Worm (Caenorhabditis elegans) whole organism, L1 larva: ENCODE results near the gene M176.10.

Source experiments
- egl-27 ChIP-seq, 2 experiments: fragments of 150-350 bp in 1 of 2; sonication (generic microtip); optimal IDR thresholded peaks; 3 replicates each; lab custom pipeline; 2017 to 2018; ENCODE audit warnings: missing biosample characterization in 2 of 2, missing genetic modification characterization in 2 of 2, missing genetic modification reagents in 2 of 2
- elt-2 ChIP-seq: sonication (generic microtip); optimal IDR thresholded peaks from 2 replicates; lab custom pipeline; 2016; ENCODE audit warnings: missing genetic modification characterization, mild to moderate bottlenecking, inconsistent platforms, missing compliant biosample characterization, missing genetic modification reagents
- lin-13 ChIP-seq: fragments of 150-350 bp; optimal IDR thresholded peaks from 2 replicates; lab custom pipeline; 2014; ENCODE audit warnings: missing biosample characterization, missing genetic modification reagents, missing genetic modification characterization
- lin-15B ChIP-seq: fragments of 150-350 bp; sonication (generic microtip); optimal IDR thresholded peaks from 3 replicates; lab custom pipeline; 2014; ENCODE audit warnings: missing biosample characterization, missing genetic modification characterization
- lin-35 ChIP-seq, 2 experiments: fragments of 150-350 bp; optimal IDR thresholded peaks; 2 replicates each; lab custom pipeline; 2014; ENCODE audit warnings: missing biosample characterization in 2 of 2, missing genetic modification characterization in 2 of 2, missing genetic modification reagents in 2 of 2
- nhr-11 ChIP-seq: fragments of 150-350 bp; optimal IDR thresholded peaks from 2 replicates; lab custom pipeline; 2014; ENCODE audit warnings: missing biosample characterization, missing genetic modification characterization
- nhr-19 ChIP-seq: fragments of 200-800 bp; sonication (Bioruptor generic); conservative IDR thresholded peaks from 2 replicates; pipeline ENCODE4 v1.3.6; 2022; ENCODE audit warnings: missing genetic modification characterization, missing compliant biosample characterization
- nhr-77 ChIP-seq: fragments of 150-350 bp; optimal IDR thresholded peaks from 2 replicates; lab custom pipeline; 2014; ENCODE audit warnings: missing biosample characterization, missing genetic modification characterization
- nhr-84 ChIP-seq: sonication (generic microtip); optimal IDR thresholded peaks from 2 replicates; lab custom pipeline; 2017; ENCODE audit warnings: missing biosample characterization, missing genetic modification characterization
- pqm-1 ChIP-seq: sonication (generic microtip); optimal IDR thresholded peaks from 3 replicates; lab custom pipeline; 2017; ENCODE audit warnings: missing biosample characterization, missing genetic modification characterization
- unc-30 ChIP-seq: sonication (generic microtip); optimal IDR thresholded peaks from 2 replicates; lab custom pipeline; 2017; ENCODE audit warnings: missing biosample characterization, missing genetic modification characterization
- xbp-1 ChIP-seq: sonication (generic microtip); optimal IDR thresholded peaks from 2 replicates; lab custom pipeline; 2016; ENCODE audit warnings: missing genetic modification characterization, missing compliant biosample characterization
- zag-1 ChIP-seq: fragments of 150-350 bp; optimal IDR thresholded peaks from 2 replicates; lab custom pipeline; 2014; ENCODE audit warnings: missing biosample characterization, missing genetic modification characterization

ce11 chrII:9443522-9443921 lies 17.5 kb upstream of the M176.10 start, which contains the start of gene chil-15:
- TF ChIP-seq lin-15B (tag; lab: Kevin White, UChicago) (no peak), zag-1 (tag; lab: Kevin White, UChicago) (no peak), nhr-77 (tag; lab: Kevin White, UChicago) (no peak), egl-27 (tag; optimal IDR thresholded peaks at IDR 0.05; lab: Kevin White, UChicago) (no peak), pqm-1 (no peak), unc-30 (tag; lab: Kevin White, UChicago) (no peak), xbp-1 (tag; lab: Kevin White, UChicago) (no peak), nhr-11 (no peak), lin-35 (GFP tag; optimal IDR thresholded peaks at IDR 0.05; lab: Kevin White, UChicago) (no peak), nhr-19 (GFP tag; lab: Robert Waterston, UW) (no peak), nhr-84 (tag; lab: Kevin White, UChicago) (no peak), lin-13 (GFP tag; lab: Kevin White, UChicago) (no peak), elt-2 (tag; lab: Kevin White, UChicago) (no peak)
